Worm (Caenorhabditis elegans) whole organism, L2 larva: ENCODE data around the gene nkb-2.

Experiments used
- C34F6.9 ChIP-seq: fragments of 150-350 bp; optimal IDR thresholded peaks from 2 replicates; lab custom pipeline; 2014; ENCODE audit warnings: missing biosample characterization, missing genetic modification characterization
- Y55F3AM.14 ChIP-seq: fragments of 200-800 bp; sonication (Bioruptor generic); optimal IDR thresholded peaks from 2 replicates; lab custom pipeline; 2018; ENCODE audit warnings: mild to moderate bottlenecking, missing genetic modification characterization, missing compliant biosample characterization
- ZK546.5 ChIP-seq: sonication (generic microtip); optimal IDR thresholded peaks from 2 replicates; lab custom pipeline; 2017; ENCODE audit warnings: missing biosample characterization, missing genetic modification characterization
- alr-1 ChIP-seq: fragments of 150-350 bp; optimal IDR thresholded peaks from 2 replicates; lab custom pipeline; 2014; ENCODE audit warnings: missing biosample characterization, missing genetic modification characterization
- ama-1 ChIP-seq: fragments of 150-350 bp; optimal IDR thresholded peaks from 2 replicates; lab custom pipeline; 2018; ENCODE audit warnings: inconsistent platforms
- blmp-1 ChIP-seq: sonication (generic microtip); optimal IDR thresholded peaks from 2 replicates; lab custom pipeline; 2017; ENCODE audit warnings: missing genetic modification characterization, mild to moderate bottlenecking, missing compliant biosample characterization, antibody characterized with exemption, moderate library complexity; ENCODE audit not compliant: insufficient read depth
- ceh-16 ChIP-seq: fragments of 150-350 bp; optimal IDR thresholded peaks from 2 replicates; lab custom pipeline; 2014; ENCODE audit warnings: missing biosample characterization, missing genetic modification characterization
- crh-2 ChIP-seq: sonication (generic microtip); optimal IDR thresholded peaks from 2 replicates; lab custom pipeline; 2017; ENCODE audit warnings: missing biosample characterization, missing genetic modification characterization
- egl-27 ChIP-seq: sonication (generic microtip); optimal IDR thresholded peaks from 3 replicates; lab custom pipeline; 2017; ENCODE audit warnings: missing biosample characterization, missing genetic modification reagents, missing genetic modification characterization
- elt-3 ChIP-seq: sonication (generic microtip); optimal IDR thresholded peaks from 2 replicates; lab custom pipeline; 2017; ENCODE audit warnings: missing biosample characterization, missing genetic modification characterization
- fos-1 ChIP-seq: fragments of 150-350 bp; optimal IDR thresholded peaks from 2 replicates; lab custom pipeline; 2014; ENCODE audit warnings: missing biosample characterization, missing genetic modification characterization
- lin-13 ChIP-seq: fragments of 150-350 bp; optimal IDR thresholded peaks from 2 replicates; lab custom pipeline; 2014; ENCODE audit warnings: missing biosample characterization, missing genetic modification reagents, missing genetic modification characterization
- mbf-1 ChIP-seq: sonication (generic microtip); optimal IDR thresholded peaks from 2 replicates; lab custom pipeline; 2017; ENCODE audit warnings: missing biosample characterization, missing genetic modification characterization
- mdl-1 ChIP-seq, 2 experiments: fragments of 150-350 bp in 1 of 2; sonication (generic microtip) in 1 of 2; optimal IDR thresholded peaks; 2 replicates each; lab custom pipeline; 2017; ENCODE audit warnings: missing biosample characterization in 2 of 2, missing genetic modification characterization in 2 of 2
- nhr-12 ChIP-seq: fragments of 150-350 bp; optimal IDR thresholded peaks from 2 replicates; lab custom pipeline; 2014; ENCODE audit warnings: missing biosample characterization, missing genetic modification characterization
- nhr-129 ChIP-seq: fragments of 150-350 bp; optimal IDR thresholded peaks from 2 replicates; lab custom pipeline; 2014; ENCODE audit warnings: missing biosample characterization, missing genetic modification characterization
- nhr-6 ChIP-seq: fragments of 150-350 bp; optimal IDR thresholded peaks from 2 replicates; lab custom pipeline; 2014; ENCODE audit warnings: missing biosample characterization, missing genetic modification characterization
- nhr-77 ChIP-seq: fragments of 150-350 bp; optimal IDR thresholded peaks from 2 replicates; lab custom pipeline; 2014; ENCODE audit warnings: missing biosample characterization, missing genetic modification characterization
- peb-1 ChIP-seq: fragments of 150-350 bp; optimal IDR thresholded peaks from 2 replicates; lab custom pipeline; 2014; ENCODE audit warnings: missing biosample characterization, missing genetic modification characterization
- sem-4 ChIP-seq: fragments of 150-350 bp; optimal IDR thresholded peaks from 2 replicates; lab custom pipeline; 2014; ENCODE audit warnings: missing biosample characterization, missing genetic modification reagents, missing genetic modification characterization
- sma-3 ChIP-seq: sonication (generic microtip); optimal IDR thresholded peaks from 2 replicates; lab custom pipeline; 2016; ENCODE audit warnings: missing genetic modification reagents, missing genetic modification characterization, missing compliant biosample characterization
- unc-39 ChIP-seq: fragments of 150-350 bp; optimal IDR thresholded peaks from 2 replicates; lab custom pipeline; 2014; ENCODE audit warnings: missing biosample characterization, missing genetic modification characterization
- ztf-4 ChIP-seq: fragments of 150-350 bp; optimal IDR thresholded peaks from 2 replicates; lab custom pipeline; 2014; ENCODE audit warnings: missing biosample characterization, missing genetic modification characterization

Gene nkb-2

ce11 chrIV:10630953-10631554 lies 40.3 kb downstream of the nkb-2 start, which contains the start of gene F56C4.4:
F56C4.4 (minus strand) TSS chrIV:10631267.
- TF ChIP-seq ama-1 (lab: Kevin White, UChicago) = no peak
- peak; percentile 55 for TF ChIP-seq crh-2 (tag; lab: Kevin White, UChicago)
- TF ChIP-seq nhr-12 (tag; lab: Kevin White, UChicago) = no peak
- TF ChIP-seq fos-1 (tag; lab: Kevin White, UChicago) = peak; percentile 41

- TF ChIP-seq alr-1 (tag; lab: Kevin White, UChicago) = no peak
- TF ChIP-seq unc-39 = no peak
- no peak for TF ChIP-seq elt-3 (tag; lab: Kevin White, UChicago)
- TF ChIP-seq egl-27 (tag; lab: Kevin White, UChicago) = no peak
- TF ChIP-seq ztf-4 (tag; lab: Kevin White, UChicago) = no peak
- TF ChIP-seq nhr-129 (tag; lab: Kevin White, UChicago) = no peak
- no peak for TF ChIP-seq sem-4
- TF ChIP-seq nhr-77 (tag; lab: Kevin White, UChicago) = no peak
- TF ChIP-seq Y55F3AM.14 = no peak
- TF ChIP-seq mdl-1 (tag; optimal IDR thresholded peaks at IDR 0.05; lab: Kevin White, UChicago) = no peak
- TF ChIP-seq crh-2 (tag; lab: Kevin White, UChicago) = no peak
- TF ChIP-seq blmp-1 = no peak
- no peak for TF ChIP-seq sma-3 (GFP tag; lab: Kevin White, UChicago)
- TF ChIP-seq, all 48 proteins: peak for 0
These were observed 45.9 kb downstream of the nkb-2 start, which contains the start of gene F56C4.1 for ce11 chrIV:10636649-10637048. F56C4.1 (plus strand) TSS chrIV:10636949.

ce11 chrIV:10638977-10639376 lies 48.3 kb downstream of the nkb-2 start, which contains the start of gene F56C4.2:
F56C4.2 (plus strand) TSS chrIV:10639277.
- no peak for TF ChIP-seq nhr-6
- TF ChIP-seq nhr-77 (tag; lab: Kevin White, UChicago) = no peak
- no peak for TF ChIP-seq peb-1 (tag; lab: Kevin White, UChicago)
- no peak for TF ChIP-seq C34F6.9 (tag; lab: Kevin White, UChicago)
- TF ChIP-seq ceh-16 = no peak
- TF ChIP-seq unc-39 = no peak
- TF ChIP-seq lin-13 (GFP tag; lab: Kevin White, UChicago) = no peak
- TF ChIP-seq ZK546.5 (tag; lab: Kevin White, UChicago) = no peak
- no peak for TF ChIP-seq sem-4
- TF ChIP-seq nhr-12 (tag; lab: Kevin White, UChicago) = no peak
- no peak for TF ChIP-seq mbf-1 (tag; lab: Kevin White, UChicago)
- TF ChIP-seq, all 48 proteins: peak for 0
